Worm (Caenorhabditis elegans): Measurements from ENCODE around the gene mai-2.

The mai-2 gene

DNA sequence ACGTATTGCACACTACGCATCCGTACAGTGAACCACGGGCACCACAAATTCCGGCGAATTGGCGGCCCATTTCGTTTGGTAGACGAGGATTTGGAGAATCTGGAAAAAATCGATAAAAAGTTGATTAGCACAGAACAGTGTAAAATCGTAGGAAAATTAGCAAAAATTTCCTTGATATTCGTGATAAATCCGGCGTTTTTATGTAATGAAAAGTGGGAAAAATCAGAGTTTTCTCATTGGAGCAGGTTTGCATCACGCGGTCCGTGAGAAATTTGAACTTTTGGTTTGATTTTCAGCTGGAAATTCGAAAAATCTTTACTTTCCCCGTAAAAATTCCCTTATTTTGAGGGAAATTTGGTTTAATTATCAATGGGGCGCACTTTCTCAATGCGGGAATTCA lies 1.7 kb upstream of the mai-2 start, which contains the start of gene B0546.4:
B0546.4 (minus strand) TSS at position 101 of the 400 bp plus-strand sequence.
- TF ChIP-seq sea-2 (GFP tag; optimal IDR thresholded peaks at IDR 0.05) = no peak
- TF ChIP-seq lin-39 (tag; optimal IDR thresholded peaks at IDR 0.05) = no peak
- TF ChIP-seq nfya-1 (tag; optimal IDR thresholded peaks at IDR 0.05; ENCODE audit: insufficient read depth) = no peak
- TF ChIP-seq fkh-10 (GFP tag; optimal IDR thresholded peaks at IDR 0.05) = no peak
- no peak for TF ChIP-seq elt-2 (tag; optimal IDR thresholded peaks at IDR 0.05)
- no peak for TF ChIP-seq egl-27 (tag; optimal IDR thresholded peaks at IDR 0.05)
- no peak for TF ChIP-seq fos-1 (tag; optimal IDR thresholded peaks at IDR 0.05)

DNA sequence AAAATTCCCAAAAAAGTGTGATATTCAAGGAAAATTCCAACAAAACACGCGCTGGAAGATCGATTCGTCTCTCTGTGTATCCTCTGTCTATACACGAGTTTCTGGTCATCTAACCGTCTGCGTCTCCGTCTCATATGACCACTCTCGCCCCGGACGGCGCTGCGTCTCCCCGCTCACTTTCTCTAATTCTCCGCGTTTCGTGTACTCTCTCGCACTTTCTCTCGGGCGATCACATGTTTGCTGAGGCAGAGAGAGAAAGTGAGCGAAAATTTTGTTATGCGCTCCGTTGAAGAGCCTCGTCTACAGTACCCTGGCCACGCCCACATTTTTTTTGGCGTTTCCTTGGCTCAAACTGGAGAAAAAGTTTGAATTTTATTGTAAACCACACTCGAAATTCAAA lies 1.1 kb upstream of the mai-2 start:
- TF ChIP-seq eor-1 (tag; optimal IDR thresholded peaks at IDR 0.05) = peak in 1 of 2 experiments; percentile 19
- TF ChIP-seq fos-1 (tag; optimal IDR thresholded peaks at IDR 0.05) = no peak
- TF ChIP-seq elt-1 (tag; optimal IDR thresholded peaks at IDR 0.05) = peak; percentile 51
- TF ChIP-seq hmg-11 (tag; optimal IDR thresholded peaks at IDR 0.05) = peak; percentile 95
- TF ChIP-seq daf-12 (tag; optimal IDR thresholded peaks at IDR 0.05) = no peak
- peak; percentile 37 for TF ChIP-seq ceh-82 (tag; optimal IDR thresholded peaks at IDR 0.05)
- no peak for TF ChIP-seq mml-1 (tag; optimal IDR thresholded peaks at IDR 0.05)
- no peak for TF ChIP-seq ztf-4 (tag; optimal IDR thresholded peaks at IDR 0.05)
- TF ChIP-seq pqm-1 (tag; optimal IDR thresholded peaks at IDR 0.05) = peak; percentile 54
- no peak for TF ChIP-seq nhr-237 (tag; optimal IDR thresholded peaks at IDR 0.05)
- no peak for TF ChIP-seq ceh-9 (tag; optimal IDR thresholded peaks at IDR 0.05)
- peak; percentile 8 for TF ChIP-seq egl-27 (tag; optimal IDR thresholded peaks at IDR 0.05)
- TF ChIP-seq nhr-76 (tag; optimal IDR thresholded peaks at IDR 0.05) = no peak
- no peak for TF ChIP-seq nhr-28 (tag; optimal IDR thresholded peaks at IDR 0.05)
- TF ChIP-seq unc-39 (tag; optimal IDR thresholded peaks at IDR 0.05) = no peak
- peak; percentile 98 for TF ChIP-seq nfya-1 (tag; optimal IDR thresholded peaks at IDR 0.05; ENCODE audit: insufficient read depth)
- TF ChIP-seq mdl-1 (tag; optimal IDR thresholded peaks at IDR 0.05) = peak; percentile 71
- no peak for TF ChIP-seq fkh-2 (tag; optimal IDR thresholded peaks at IDR 0.05)
- no peak for TF ChIP-seq nhr-67 (tag; optimal IDR thresholded peaks at IDR 0.05)
- no peak for TF ChIP-seq nhr-77 (tag; optimal IDR thresholded peaks at IDR 0.05)
- TF ChIP-seq egl-5 (tag; optimal IDR thresholded peaks at IDR 0.05) = peak; percentile 9
- peak; percentile 85 for TF ChIP-seq lin-15B (tag; optimal IDR thresholded peaks at IDR 0.05)
- peak; percentile 38 for TF ChIP-seq lin-39 (tag; optimal IDR thresholded peaks at IDR 0.05)
- TF ChIP-seq ama-1 (optimal IDR thresholded peaks at IDR 0.05) = no peak
- TF ChIP-seq nhr-11 (tag; optimal IDR thresholded peaks at IDR 0.05) = no peak
- TF ChIP-seq snpc-4 (tag; optimal IDR thresholded peaks at IDR 0.05) = peak; percentile 16
- TF ChIP-seq ceh-28 (tag; optimal IDR thresholded peaks at IDR 0.05) = peak; percentile 89
- peak; percentile 87 for TF ChIP-seq nhr-25 (tag; optimal IDR thresholded peaks at IDR 0.05)
- peak; percentile 73 for TF ChIP-seq elt-2 (tag; optimal IDR thresholded peaks at IDR 0.05)
- TF ChIP-seq fkh-10 (GFP tag; optimal IDR thresholded peaks at IDR 0.05) = peak; percentile 64
- peak; percentile 72 for TF ChIP-seq tbx-2 (tag; optimal IDR thresholded peaks at IDR 0.05)
- TF ChIP-seq pha-4 (tag; optimal IDR thresholded peaks at IDR 0.05) = peak; percentile 90
- peak; percentile 60 for TF ChIP-seq skn-1 (tag; optimal IDR thresholded peaks at IDR 0.05)
- no peak for TF ChIP-seq sea-2 (GFP tag; optimal IDR thresholded peaks at IDR 0.05)
- TF ChIP-seq R02D3.7 (tag; optimal IDR thresholded peaks at IDR 0.05) = peak; percentile 63
- TF ChIP-seq lsy-12 (tag; optimal IDR thresholded peaks at IDR 0.05) = peak; percentile 89
- TF ChIP-seq aly-2 (tag; optimal IDR thresholded peaks at IDR 0.05) = no peak
- TF ChIP-seq ztf-11 (tag; optimal IDR thresholded peaks at IDR 0.05) = no peak
- TF ChIP-seq elt-3 (tag; optimal IDR thresholded peaks at IDR 0.05) = no peak
- no peak for TF ChIP-seq nhr-12 (tag; optimal IDR thresholded peaks at IDR 0.05)
- no peak for TF ChIP-seq ZK546.5 (tag; optimal IDR thresholded peaks at IDR 0.05)
- TF ChIP-seq nhr-23 (tag; optimal IDR thresholded peaks at IDR 0.05) = peak; percentile 81
- TF ChIP-seq ceh-16 (tag; optimal IDR thresholded peaks at IDR 0.05) = no peak
- no peak for TF ChIP-seq unc-62 (GFP tag; optimal IDR thresholded peaks at IDR 0.05)
- TF ChIP-seq zag-1 (tag; optimal IDR thresholded peaks at IDR 0.05) = no peak
- peak; percentile 82 for TF ChIP-seq nhr-43 (tag; optimal IDR thresholded peaks at IDR 0.05; ENCODE audit: poor library complexity, severe bottlenecking)
- TF ChIP-seq jun-1 (tag; optimal IDR thresholded peaks at IDR 0.05) = peak; percentile 78

All from whole organism, L3 larva.